Fruit fly (Drosophila melanogaster): Measurements from ENCODE around the gene ND-51.
A peak's percentile ranks its signal among the peaks of the same experiment; 100 is the strongest.

Gene ND-51

dm6 chr2L:6076143-6076542 is 13.6 kb upstream of the ND-51 start:
- TF ChIP-seq bab1 (GFP tag; optimal IDR thresholded peaks at IDR 0.05) (no peak), CG14711 (tag; optimal IDR thresholded peaks at IDR 0.05) (no peak), CG33017 (tag; optimal IDR thresholded peaks at IDR 0.05) (no peak), pad (GFP tag; optimal IDR thresholded peaks at IDR 0.05) (no peak), CG7045 (GFP tag; optimal IDR thresholded peaks at IDR 0.05) (no peak), ovo (GFP tag; optimal IDR thresholded peaks at IDR 0.05) (no peak), kay (GFP tag; ENCODE audit: borderline replicate concordance) (no peak), CG12768 (GFP tag; optimal IDR thresholded peaks at IDR 0.05) (no peak), tj (GFP tag; optimal IDR thresholded peaks at IDR 0.05) (no peak), CG11617 (GFP tag; optimal IDR thresholded peaks at IDR 0.05) (no peak), cnc (optimal IDR thresholded peaks at IDR 0.05) (no peak), Hr96 (GFP tag; optimal IDR thresholded peaks at IDR 0.05) (no peak), CG5204 (GFP tag; optimal IDR thresholded peaks at IDR 0.05) (no peak), toe (GFP tag; optimal IDR thresholded peaks at IDR 0.05) (no peak), cic (GFP tag; optimal IDR thresholded peaks at IDR 0.05) (no peak)

- TF ChIP-seq CG7101 (tag; optimal IDR thresholded peaks at IDR 0.05) (no peak), CG7045 (GFP tag; optimal IDR thresholded peaks at IDR 0.05) (no peak), CG1620 (GFP tag; optimal IDR thresholded peaks at IDR 0.05) (no peak), pad (GFP tag; optimal IDR thresholded peaks at IDR 0.05) (no peak), Hr96 (GFP tag; optimal IDR thresholded peaks at IDR 0.05) (no peak), bab1 (GFP tag; optimal IDR thresholded peaks at IDR 0.05) (no peak), cic (GFP tag; optimal IDR thresholded peaks at IDR 0.05) (no peak), tj (GFP tag; optimal IDR thresholded peaks at IDR 0.05) (no peak), CG5204 (GFP tag; optimal IDR thresholded peaks at IDR 0.05) (no peak), kay (GFP tag; ENCODE audit: borderline replicate concordance) (no peak), CG14711 (tag; optimal IDR thresholded peaks at IDR 0.05) (no peak), CG12768 (GFP tag; optimal IDR thresholded peaks at IDR 0.05) (no peak), CG11617 (GFP tag; optimal IDR thresholded peaks at IDR 0.05) (no peak), toe (GFP tag; optimal IDR thresholded peaks at IDR 0.05) (no peak), CG33017 (tag; optimal IDR thresholded peaks at IDR 0.05) (no peak)
Observed at dm6 chr2L:6075345-6075744, 12.8 kb upstream of the ND-51 start.

- no peak for TF ChIP-seq Hr96 (GFP tag; optimal IDR thresholded peaks at IDR 0.05)
- TF ChIP-seq bab1 (GFP tag; optimal IDR thresholded peaks at IDR 0.05): no peak
- no peak for TF ChIP-seq cnc (optimal IDR thresholded peaks at IDR 0.05)
- no peak for TF ChIP-seq CG14711 (tag; optimal IDR thresholded peaks at IDR 0.05)
- TF ChIP-seq cic (GFP tag; optimal IDR thresholded peaks at IDR 0.05): no peak
- no peak for TF ChIP-seq Crg-1 (GFP tag; optimal IDR thresholded peaks at IDR 0.05)
- no peak for TF ChIP-seq CG5204 (GFP tag; optimal IDR thresholded peaks at IDR 0.05)
- TF ChIP-seq CG1620 (GFP tag; optimal IDR thresholded peaks at IDR 0.05): no peak
- no peak for TF ChIP-seq CG33017 (tag; optimal IDR thresholded peaks at IDR 0.05)
- TF ChIP-seq CG12768 (GFP tag; optimal IDR thresholded peaks at IDR 0.05): no peak
- TF ChIP-seq CG7101 (tag; optimal IDR thresholded peaks at IDR 0.05): no peak
- TF ChIP-seq toe (GFP tag; optimal IDR thresholded peaks at IDR 0.05): no peak
- no peak for TF ChIP-seq tj (GFP tag; optimal IDR thresholded peaks at IDR 0.05)
- no peak for TF ChIP-seq CG7045 (GFP tag; optimal IDR thresholded peaks at IDR 0.05)
- no peak for TF ChIP-seq Clk (GFP tag; optimal IDR thresholded peaks at IDR 0.05)
- TF ChIP-seq kay (GFP tag; ENCODE audit: borderline replicate concordance): no peak
- TF ChIP-seq pad (GFP tag; optimal IDR thresholded peaks at IDR 0.05): no peak
- no peak for TF ChIP-seq ovo (GFP tag; optimal IDR thresholded peaks at IDR 0.05)
- no peak for TF ChIP-seq CG11617 (GFP tag; optimal IDR thresholded peaks at IDR 0.05)
- TF ChIP-seq Mnt (GFP tag; optimal IDR thresholded peaks at IDR 0.05): no peak
Observed at dm6 chr2L:6074314-6074713, 11.8 kb upstream of the ND-51 start.

- TF ChIP-seq CG11617 (GFP tag; optimal IDR thresholded peaks at IDR 0.05) (no peak), kay (GFP tag; ENCODE audit: borderline replicate concordance) (no peak), CG33017 (tag; optimal IDR thresholded peaks at IDR 0.05) (no peak), ovo (GFP tag; optimal IDR thresholded peaks at IDR 0.05) (no peak), pad (GFP tag; optimal IDR thresholded peaks at IDR 0.05) (no peak), CG5204 (GFP tag; optimal IDR thresholded peaks at IDR 0.05) (no peak), CG7101 (tag; optimal IDR thresholded peaks at IDR 0.05) (no peak), CG14711 (tag; optimal IDR thresholded peaks at IDR 0.05) (no peak), toe (GFP tag; optimal IDR thresholded peaks at IDR 0.05) (no peak), Clk (GFP tag; optimal IDR thresholded peaks at IDR 0.05) (no peak), CG7045 (GFP tag; optimal IDR thresholded peaks at IDR 0.05) (no peak), Crg-1 (GFP tag; optimal IDR thresholded peaks at IDR 0.05) (no peak), CG12768 (GFP tag; optimal IDR thresholded peaks at IDR 0.05) (no peak), cnc (optimal IDR thresholded peaks at IDR 0.05) (no peak), Mnt (GFP tag; optimal IDR thresholded peaks at IDR 0.05) (no peak), CG1620 (GFP tag; optimal IDR thresholded peaks at IDR 0.05) (no peak), bab1 (GFP tag; optimal IDR thresholded peaks at IDR 0.05) (no peak), Hr96 (GFP tag; optimal IDR thresholded peaks at IDR 0.05) (no peak)
Observed at dm6 chr2L:6073894-6074293, 11.3 kb upstream of the ND-51 start.

dm6 chr2L:6072124-6072523 is 9.6 kb upstream of the ND-51 start:
- TF ChIP-seq cnc (optimal IDR thresholded peaks at IDR 0.05): no peak
- TF ChIP-seq CG14711 (tag; optimal IDR thresholded peaks at IDR 0.05): no peak
- no peak for TF ChIP-seq bab1 (GFP tag; optimal IDR thresholded peaks at IDR 0.05)
- no peak for TF ChIP-seq tj (GFP tag; optimal IDR thresholded peaks at IDR 0.05)
- no peak for TF ChIP-seq kay (GFP tag; ENCODE audit: borderline replicate concordance)
- TF ChIP-seq CG12768 (GFP tag; optimal IDR thresholded peaks at IDR 0.05): no peak
- TF ChIP-seq CG7045 (GFP tag; optimal IDR thresholded peaks at IDR 0.05): no peak
- TF ChIP-seq ovo (GFP tag; optimal IDR thresholded peaks at IDR 0.05): no peak

dm6 chr2L:6070656-6071231 is 8.2 kb upstream of the ND-51 start, which contains the start of the genes CG9154 and Kr-h2:
Gene CG9154 (minus strand): TSS chr2L:6070686.
Gene Kr-h2 (plus strand): TSS chr2L:6070990.
- TF ChIP-seq CG33017 (tag; optimal IDR thresholded peaks at IDR 0.05) (peak; percentile 53), CG12768 (GFP tag; optimal IDR thresholded peaks at IDR 0.05) (peak; percentile 60), kay (GFP tag; ENCODE audit: borderline replicate concordance) (no peak), Hr96 (GFP tag; optimal IDR thresholded peaks at IDR 0.05) (no peak), CG5204 (GFP tag; optimal IDR thresholded peaks at IDR 0.05) (no peak), Clk (GFP tag; optimal IDR thresholded peaks at IDR 0.05) (peak; percentile 44), bab1 (GFP tag; optimal IDR thresholded peaks at IDR 0.05) (peak; percentile 36), pad (GFP tag; optimal IDR thresholded peaks at IDR 0.05) (peak; percentile 42), CG11617 (GFP tag; optimal IDR thresholded peaks at IDR 0.05) (peak; percentile 82), toe (GFP tag; optimal IDR thresholded peaks at IDR 0.05) (peak; percentile 85), ovo (GFP tag; optimal IDR thresholded peaks at IDR 0.05) (peak; percentile 35), cic (GFP tag; optimal IDR thresholded peaks at IDR 0.05) (peak; percentile 14), CG14711 (tag; optimal IDR thresholded peaks at IDR 0.05) (peak; percentile 70), Mnt (GFP tag; optimal IDR thresholded peaks at IDR 0.05) (peak; percentile 64), tj (GFP tag; optimal IDR thresholded peaks at IDR 0.05) (peak; percentile 39), cnc (optimal IDR thresholded peaks at IDR 0.05) (no peak), CG7101 (tag; optimal IDR thresholded peaks at IDR 0.05) (peak; percentile 68), CG7045 (GFP tag; optimal IDR thresholded peaks at IDR 0.05) (peak; percentile 74), Crg-1 (GFP tag; optimal IDR thresholded peaks at IDR 0.05) (no peak), CG1620 (GFP tag; optimal IDR thresholded peaks at IDR 0.05) (peak; percentile 56)
